Worm (Caenorhabditis elegans): ENCODE measurements around the gene Y69H2.1.

Y69H2.1 gene

DNA sequence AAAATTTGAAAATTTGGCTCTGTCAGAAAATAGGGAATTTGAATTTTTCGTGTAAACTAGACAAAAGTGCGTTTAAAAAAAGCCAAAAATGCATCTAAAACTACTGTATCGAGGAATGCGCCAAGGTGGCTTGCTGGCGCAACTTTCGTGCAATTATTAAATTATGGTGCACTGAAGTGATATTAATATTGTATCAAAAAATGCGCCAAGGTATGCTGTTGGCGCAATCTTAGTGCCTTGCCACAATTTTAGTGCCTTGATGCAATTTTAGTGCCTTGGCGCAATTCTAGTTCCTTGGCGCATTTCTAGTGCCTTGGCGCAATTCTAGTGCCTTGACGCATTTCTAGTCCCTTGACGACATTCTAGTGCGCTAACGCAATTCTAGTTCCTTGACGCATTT lies 47.3 kb downstream of the Y69H2.1 start (continued):
- TF ChIP-seq ceh-40 (GFP tag; IDR thresholded peaks at IDR 0.05) (no peak), F37B4.10 (GFP tag; IDR thresholded peaks at IDR 0.05) (no peak), lag-1 (GFP tag; IDR thresholded peaks at IDR 0.05) (no peak), ceh-27 (GFP tag; optimal IDR thresholded peaks at IDR 0.05) (no peak), madf-6 (GFP tag; IDR thresholded peaks at IDR 0.05) (no peak), egl-18 (GFP tag; IDR thresholded peaks at IDR 0.05) (no peak), Y79H2A.3 (GFP tag; conservative IDR thresholded peaks at IDR 0.05) (no peak), cebp-1 (GFP tag; IDR thresholded peaks at IDR 0.05) (no peak), cebp-1 (tag; optimal IDR thresholded peaks at IDR 0.05) (peak; percentile 34), dox-1 (GFP tag; IDR thresholded peaks at IDR 0.05) (0 out of 2 replicates have a peak, but pooled peaks have one; percentile 20), ekl-4 (GFP tag; IDR thresholded peaks at IDR 0.05) (0 out of 2 replicates have a peak, but pooled peaks have one; percentile 36), nfyb-1 (GFP tag; IDR thresholded peaks at IDR 0.05) (0 out of 2 replicates have a peak, but pooled peaks have one; percentile 36), sptf-2 (GFP tag; optimal IDR thresholded peaks at IDR 0.05) (no peak), Y56A3A.18 (GFP tag; IDR thresholded peaks at IDR 0.05) (no peak), ztf-18 (tag; optimal IDR thresholded peaks at IDR 0.05) (peak; percentile 88), ceh-79 (tag; optimal IDR thresholded peaks at IDR 0.05) (peak; percentile 28)

DNA sequence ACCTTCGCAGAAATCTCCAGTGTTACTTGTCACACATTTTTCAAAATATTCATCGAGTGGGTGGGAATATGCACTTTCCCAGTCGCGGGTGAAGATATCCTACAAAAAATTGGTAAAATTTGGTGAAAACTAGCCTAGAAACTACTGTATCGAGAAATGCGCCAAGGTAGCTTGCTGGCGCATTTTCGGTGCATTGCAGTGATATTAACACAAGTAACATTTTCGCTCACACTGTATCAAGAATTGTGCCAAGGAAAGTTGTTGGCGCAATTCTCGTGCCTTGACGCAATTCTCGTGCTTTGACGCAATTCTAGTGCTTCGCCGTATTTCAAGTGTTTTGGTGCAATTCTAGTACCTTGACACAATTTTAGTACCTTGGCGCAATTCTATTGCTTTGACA lies 49.2 kb downstream of the Y69H2.1 start:
- TF ChIP-seq Y79H2A.3 (GFP tag; conservative IDR thresholded peaks at IDR 0.05) = no peak
- TF ChIP-seq cebp-2 (GFP tag; IDR thresholded peaks at IDR 0.05) = no peak
- no peak for TF ChIP-seq hlh-12 (tag; optimal IDR thresholded peaks at IDR 0.05)
- no peak for TF ChIP-seq nfya-1 (tag; optimal IDR thresholded peaks at IDR 0.05; ENCODE audit: borderline replicate concordance, insufficient read depth)
- TF ChIP-seq rcor-1 (GFP tag; IDR thresholded peaks at IDR 0.05) = no peak
- TF ChIP-seq ets-4 (GFP tag; optimal IDR thresholded peaks at IDR 0.05) = peak; percentile 31
- TF ChIP-seq ztf-18 (tag; optimal IDR thresholded peaks at IDR 0.05) = peak; percentile 90
- no peak for TF ChIP-seq akir-1 (GFP tag; optimal IDR thresholded peaks at IDR 0.05)
- TF ChIP-seq Y53G8AR.9 (GFP tag; conservative IDR thresholded peaks at IDR 0.05) = no peak; the same call in 1 of the 2 replicates
- TF ChIP-seq F33H1.4 (GFP tag; IDR thresholded peaks at IDR 0.05) = no peak
- TF ChIP-seq chd-7 (tag; optimal IDR thresholded peaks at IDR 0.05) = peak; percentile 37
- no peak for TF ChIP-seq Y53F4B.3 (GFP tag; IDR thresholded peaks at IDR 0.05)
- TF ChIP-seq lag-1 (GFP tag; IDR thresholded peaks at IDR 0.05) = no peak
- no peak for TF ChIP-seq bed-2 (GFP tag; IDR thresholded peaks at IDR 0.05)
- TF ChIP-seq B0019.2 (GFP tag; conservative IDR thresholded peaks at IDR 0.05) = no peak
- no peak for TF ChIP-seq D2030.7 (GFP tag; IDR thresholded peaks at IDR 0.05)
- no peak for TF ChIP-seq atf-7 (tag; optimal IDR thresholded peaks at IDR 0.05)
- peak in 1 of 3 experiments; percentile 13 for TF ChIP-seq lin-35 (GFP tag; optimal IDR thresholded peaks at IDR 0.05)
- no peak for TF ChIP-seq him-1 (tag; optimal IDR thresholded peaks at IDR 0.05)
- no peak for TF ChIP-seq F57A8.1 (GFP tag; optimal IDR thresholded peaks at IDR 0.05)
- TF ChIP-seq rec-8 (tag; optimal IDR thresholded peaks at IDR 0.05) = no peak
- TF ChIP-seq K12H6.12 (tag; optimal IDR thresholded peaks at IDR 0.05) = no peak
- 0 out of 2 replicates have a peak, but pooled peaks have one; percentile 23 for TF ChIP-seq B0336.3 (GFP tag; IDR thresholded peaks at IDR 0.05)
- TF ChIP-seq mel-28 (tag; optimal IDR thresholded peaks at IDR 0.05; ENCODE audit: borderline replicate concordance) = no peak
- 0 out of 2 replicates have a peak, but pooled peaks have one; percentile 9 for TF ChIP-seq pbrm-1 (GFP tag; IDR thresholded peaks at IDR 0.05)
- no peak for TF ChIP-seq snpc-3.4 (tag; optimal IDR thresholded peaks at IDR 0.05)
- no peak for TF ChIP-seq madf-8 (GFP tag; conservative IDR thresholded peaks at IDR 0.05)
- peak; percentile 67 for TF ChIP-seq lin-40 (tag; optimal IDR thresholded peaks at IDR 0.05)
- no peak for TF ChIP-seq madf-6 (GFP tag; IDR thresholded peaks at IDR 0.05)
- TF ChIP-seq F22D6.2 (tag; optimal IDR thresholded peaks at IDR 0.05) = no peak
- no peak for TF ChIP-seq attf-5 (GFP tag; optimal IDR thresholded peaks at IDR 0.05)
- TF ChIP-seq C06A6.2 (GFP tag; conservative IDR thresholded peaks at IDR 0.05) = 0 out of 2 replicates have a peak, but pooled peaks have one; percentile 23
- TF ChIP-seq egrh-3 (GFP tag; IDR thresholded peaks at IDR 0.05) = no peak
- no peak for TF ChIP-seq rpc-1 (optimal IDR thresholded peaks at IDR 0.05)
- no peak for TF ChIP-seq rpc-1 (tag; optimal IDR thresholded peaks at IDR 0.05)
- TF ChIP-seq cebp-1 (GFP tag; IDR thresholded peaks at IDR 0.05) = no peak
- peak; percentile 32 for TF ChIP-seq cebp-1 (tag; optimal IDR thresholded peaks at IDR 0.05)

Measured in whole organism, young adult.